Fruit fly (Drosophila melanogaster) whole organism, adult: Measurements from ENCODE around the gene CG10466.

Experiments
- CG14711 ChIP-seq: fragments of 200-800 bp; sonication (Bioruptor generic); optimal IDR thresholded peaks from 2 replicates; lab custom pipeline; 2018; ENCODE audit warnings: missing biosample characterization, mild to moderate bottlenecking, missing genetic modification characterization, moderate library complexity
- ovo ChIP-seq: fragments of 200-800 bp; sonication (Bioruptor generic); optimal IDR thresholded peaks from 2 replicates; lab custom pipeline; 2016; ENCODE audit warnings: missing biosample characterization, missing genetic modification characterization

DNA sequence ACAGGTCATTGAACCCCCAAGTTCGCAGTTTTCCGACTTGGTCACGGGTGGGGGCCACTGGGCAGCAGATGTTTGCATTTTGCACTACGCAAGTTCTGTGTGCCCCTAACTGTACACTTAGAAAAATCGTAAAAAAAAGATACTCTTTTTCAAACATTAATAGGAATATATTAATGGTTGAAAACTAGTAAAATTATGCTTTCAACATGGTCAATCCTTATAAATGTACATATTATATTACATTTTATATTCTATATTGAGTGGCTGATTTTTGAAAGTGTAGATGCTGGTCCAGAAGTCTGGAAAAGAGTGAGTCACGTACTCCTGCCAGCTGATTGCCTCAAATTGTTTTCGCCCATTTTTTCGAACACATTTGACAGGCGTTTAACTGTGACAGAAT, 8.8 kb downstream of the CG10466 start:
- no peak for TF ChIP-seq CG14711 (tag; lab: Kevin White, UChicago)
- no peak for TF ChIP-seq ovo
